Worm (Caenorhabditis elegans) whole organism, L2 larva: ENCODE results near the gene ubh-4.
A peak's percentile ranks its signal among the peaks of the same experiment; 100 is the strongest.

Source experiments
- C34F6.9 ChIP-seq: fragments of 150-350 bp; optimal IDR thresholded peaks from 2 replicates; lab custom pipeline; 2014; ENCODE audit warnings: missing biosample characterization, missing genetic modification characterization
- F13H6.1 ChIP-seq: sonication (generic microtip); optimal IDR thresholded peaks from 2 replicates; lab custom pipeline; 2016; ENCODE audit warnings: missing genetic modification characterization, missing compliant biosample characterization
- R02D3.7 ChIP-seq: fragments of 150-350 bp; optimal IDR thresholded peaks from 2 replicates; lab custom pipeline; 2014; ENCODE audit warnings: missing biosample characterization, missing genetic modification characterization
- Y55F3AM.14 ChIP-seq: fragments of 200-800 bp; sonication (Bioruptor generic); optimal IDR thresholded peaks from 2 replicates; lab custom pipeline; 2018; ENCODE audit warnings: mild to moderate bottlenecking, missing genetic modification characterization, missing compliant biosample characterization
- alr-1 ChIP-seq: fragments of 150-350 bp; optimal IDR thresholded peaks from 2 replicates; lab custom pipeline; 2014; ENCODE audit warnings: missing biosample characterization, missing genetic modification characterization
- ama-1 ChIP-seq: fragments of 150-350 bp; optimal IDR thresholded peaks from 2 replicates; lab custom pipeline; 2018; ENCODE audit warnings: inconsistent platforms
- blmp-1 ChIP-seq: sonication (generic microtip); optimal IDR thresholded peaks from 2 replicates; lab custom pipeline; 2017; ENCODE audit warnings: missing genetic modification characterization, mild to moderate bottlenecking, missing compliant biosample characterization, antibody characterized with exemption, moderate library complexity; ENCODE audit not compliant: insufficient read depth
- ceh-16 ChIP-seq: fragments of 150-350 bp; optimal IDR thresholded peaks from 2 replicates; lab custom pipeline; 2014; ENCODE audit warnings: missing biosample characterization, missing genetic modification characterization
- ceh-82 ChIP-seq: fragments of 150-350 bp; optimal IDR thresholded peaks from 2 replicates; lab custom pipeline; 2014; ENCODE audit warnings: missing biosample characterization, missing genetic modification characterization
- dmd-4 ChIP-seq: sonication (generic microtip); optimal IDR thresholded peaks from 2 replicates; lab custom pipeline; 2017; ENCODE audit warnings: missing biosample characterization, missing genetic modification characterization
- egl-27 ChIP-seq: sonication (generic microtip); optimal IDR thresholded peaks from 3 replicates; lab custom pipeline; 2017; ENCODE audit warnings: missing biosample characterization, missing genetic modification reagents, missing genetic modification characterization
- elt-1 ChIP-seq: fragments of 150-350 bp; optimal IDR thresholded peaks from 2 replicates; lab custom pipeline; 2014; ENCODE audit warnings: missing biosample characterization, missing genetic modification characterization
- elt-3 ChIP-seq: sonication (generic microtip); optimal IDR thresholded peaks from 2 replicates; lab custom pipeline; 2017; ENCODE audit warnings: missing biosample characterization, missing genetic modification characterization
- fos-1 ChIP-seq: fragments of 150-350 bp; optimal IDR thresholded peaks from 2 replicates; lab custom pipeline; 2014; ENCODE audit warnings: missing biosample characterization, missing genetic modification characterization
- gmeb-1 ChIP-seq: fragments of 150-350 bp; optimal IDR thresholded peaks from 2 replicates; lab custom pipeline; 2014; ENCODE audit warnings: missing biosample characterization, missing genetic modification characterization
- lin-11 ChIP-seq: fragments of 150-350 bp; sonication (generic microtip); optimal IDR thresholded peaks from 2 replicates; lab custom pipeline; 2014; ENCODE audit warnings: missing biosample characterization, missing genetic modification characterization, inconsistent platforms, mixed read lengths
- lin-13 ChIP-seq: fragments of 150-350 bp; optimal IDR thresholded peaks from 2 replicates; lab custom pipeline; 2014; ENCODE audit warnings: missing biosample characterization, missing genetic modification reagents, missing genetic modification characterization
- lin-39 ChIP-seq: fragments of 150-350 bp; optimal IDR thresholded peaks from 2 replicates; lab custom pipeline; 2014; ENCODE audit warnings: missing biosample characterization, missing genetic modification reagents, missing genetic modification characterization
- lsy-2 ChIP-seq, 2 experiments: fragments of 150-350 bp in 1 of 2; sonication (generic microtip) in 1 of 2; optimal IDR thresholded peaks; 2 replicates each; lab custom pipeline; 2014 to 2017; ENCODE audit warnings: missing biosample characterization in 2 of 2, missing genetic modification characterization in 2 of 2
- mab-5 ChIP-seq: fragments of 150-350 bp; optimal IDR thresholded peaks from 2 replicates; lab custom pipeline; 2014; ENCODE audit warnings: missing biosample characterization, missing genetic modification characterization
- mdl-1 ChIP-seq, 2 experiments: fragments of 150-350 bp in 1 of 2; sonication (generic microtip) in 1 of 2; optimal IDR thresholded peaks; 2 replicates each; lab custom pipeline; 2017; ENCODE audit warnings: missing biosample characterization in 2 of 2, missing genetic modification characterization in 2 of 2
- nhr-10 ChIP-seq: sonication (generic microtip); optimal IDR thresholded peaks from 2 replicates; lab custom pipeline; 2017; ENCODE audit warnings: missing biosample characterization, missing genetic modification characterization
- nhr-11 ChIP-seq: fragments of 150-350 bp; optimal IDR thresholded peaks from 2 replicates; lab custom pipeline; 2014; ENCODE audit warnings: missing biosample characterization, missing genetic modification characterization
- nhr-129 ChIP-seq: fragments of 150-350 bp; optimal IDR thresholded peaks from 2 replicates; lab custom pipeline; 2014; ENCODE audit warnings: missing biosample characterization, missing genetic modification characterization
- nhr-21 ChIP-seq: fragments of 150-350 bp; optimal IDR thresholded peaks from 2 replicates; lab custom pipeline; 2014; ENCODE audit warnings: missing biosample characterization, missing genetic modification characterization
- nhr-237 ChIP-seq: fragments of 150-350 bp; optimal IDR thresholded peaks from 2 replicates; lab custom pipeline; 2014; ENCODE audit warnings: missing biosample characterization, missing genetic modification characterization
- nhr-25 ChIP-seq: fragments of 150-350 bp; sonication (generic microtip); optimal IDR thresholded peaks from 3 replicates; lab custom pipeline; 2014; ENCODE audit warnings: missing biosample characterization, missing genetic modification characterization
- peb-1 ChIP-seq: fragments of 150-350 bp; optimal IDR thresholded peaks from 2 replicates; lab custom pipeline; 2014; ENCODE audit warnings: missing biosample characterization, missing genetic modification characterization
- sem-4 ChIP-seq: fragments of 150-350 bp; optimal IDR thresholded peaks from 2 replicates; lab custom pipeline; 2014; ENCODE audit warnings: missing biosample characterization, missing genetic modification reagents, missing genetic modification characterization
- skn-1 ChIP-seq: sonication (generic microtip); optimal IDR thresholded peaks from 2 replicates; lab custom pipeline; 2017; ENCODE audit warnings: missing biosample characterization, missing genetic modification characterization
- sma-3 ChIP-seq: sonication (generic microtip); optimal IDR thresholded peaks from 2 replicates; lab custom pipeline; 2016; ENCODE audit warnings: missing genetic modification reagents, missing genetic modification characterization, missing compliant biosample characterization
- snpc-4 ChIP-seq: fragments of 150-350 bp; optimal IDR thresholded peaks from 2 replicates; lab custom pipeline; 2014; ENCODE audit warnings: missing biosample characterization, missing genetic modification characterization
- unc-39 ChIP-seq: fragments of 150-350 bp; optimal IDR thresholded peaks from 2 replicates; lab custom pipeline; 2014; ENCODE audit warnings: missing biosample characterization, missing genetic modification characterization
- unc-55 ChIP-seq: fragments of 150-350 bp; sonication (generic microtip); optimal IDR thresholded peaks from 3 replicates; lab custom pipeline; 2014; ENCODE audit warnings: missing biosample characterization, missing genetic modification reagents, missing genetic modification characterization
- unc-62 ChIP-seq: fragments of 150-350 bp; optimal IDR thresholded peaks from 2 replicates; lab custom pipeline; 2014; ENCODE audit warnings: missing biosample characterization, missing genetic modification reagents, missing genetic modification characterization
- ztf-4 ChIP-seq: fragments of 150-350 bp; optimal IDR thresholded peaks from 2 replicates; lab custom pipeline; 2014; ENCODE audit warnings: missing biosample characterization, missing genetic modification characterization

Gene ubh-4

DNA sequence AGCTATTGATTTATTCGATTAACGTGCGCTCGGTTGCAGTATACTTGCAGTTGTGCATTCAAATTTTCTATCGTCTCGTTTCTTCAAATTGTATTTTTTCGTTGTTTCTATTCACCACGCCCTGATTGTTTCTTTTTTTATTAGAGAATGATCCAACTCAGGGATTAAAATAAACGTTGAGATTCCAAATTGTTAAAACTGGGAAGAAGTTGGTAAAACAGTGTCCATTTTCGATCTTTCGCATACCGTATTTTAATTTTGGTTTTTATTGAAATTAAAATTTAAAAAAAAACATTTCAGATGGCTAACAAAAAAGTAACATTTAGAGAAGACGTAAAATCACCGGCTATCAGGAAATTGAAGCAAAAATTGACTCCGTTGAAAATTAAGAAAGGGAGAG, 7.9 kb upstream of the ubh-4 start, which contains the start of gene apn-1:
Gene apn-1 (plus strand): TSS at position 301 of the 400 bp plus-strand sequence.
- no peak for TF ChIP-seq lin-11 (tag; lab: Kevin White, UChicago)
- no peak for TF ChIP-seq ceh-16
- no peak for TF ChIP-seq unc-39 (tag; lab: Kevin White, UChicago)
- no peak for TF ChIP-seq elt-3 (tag; lab: Kevin White, UChicago)
- no peak for TF ChIP-seq mdl-1 (tag; optimal IDR thresholded peaks at IDR 0.05; lab: Kevin White, UChicago)
- TF ChIP-seq fos-1 (tag; lab: Kevin White, UChicago) = no peak
- TF ChIP-seq lsy-2 (tag; optimal IDR thresholded peaks at IDR 0.05; lab: Kevin White, UChicago) = no peak
- TF ChIP-seq sem-4 (tag; lab: Kevin White, UChicago) = no peak
- no peak for TF ChIP-seq blmp-1 (tag; lab: Kevin White, UChicago)
- no peak for TF ChIP-seq R02D3.7 (tag; lab: Kevin White, UChicago)
- no peak for TF ChIP-seq ceh-82 (tag; lab: Kevin White, UChicago)
- TF ChIP-seq unc-55 (GFP tag; lab: Kevin White, UChicago) = no peak
- no peak for TF ChIP-seq lin-39
- TF ChIP-seq Y55F3AM.14 (GFP tag; lab: Kevin White, UChicago) = no peak
- TF ChIP-seq C34F6.9 (tag; lab: Kevin White, UChicago) = no peak
- TF ChIP-seq elt-1 (tag; lab: Kevin White, UChicago) = no peak

DNA sequence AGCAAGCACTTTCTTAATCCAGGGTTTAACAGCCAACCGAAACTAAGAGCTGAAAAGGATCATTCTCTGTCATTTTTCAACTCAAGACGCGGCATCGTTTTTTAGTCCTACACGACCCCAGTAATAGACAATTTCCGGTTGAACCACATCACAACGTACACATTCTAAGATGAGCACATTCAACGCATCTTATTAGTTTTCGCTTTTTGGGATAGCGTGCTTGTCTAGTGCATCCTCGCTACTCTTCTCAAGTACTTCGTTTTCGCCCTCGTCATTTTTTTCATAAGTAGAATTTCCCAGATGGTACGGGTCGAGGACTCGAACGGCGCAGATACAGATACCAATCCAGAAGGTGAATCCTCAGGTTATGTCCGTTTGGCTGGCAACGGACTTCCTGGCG, 2.9 kb upstream of the ubh-4 start, which contains the start of gene T05H10.1:
Gene T05H10.1 (plus strand): TSS at position 301 of the 400 bp plus-strand sequence.
- TF ChIP-seq gmeb-1 (no peak), nhr-11 (tag; lab: Kevin White, UChicago) (no peak), mab-5 (tag; lab: Kevin White, UChicago) (no peak)

DNA sequence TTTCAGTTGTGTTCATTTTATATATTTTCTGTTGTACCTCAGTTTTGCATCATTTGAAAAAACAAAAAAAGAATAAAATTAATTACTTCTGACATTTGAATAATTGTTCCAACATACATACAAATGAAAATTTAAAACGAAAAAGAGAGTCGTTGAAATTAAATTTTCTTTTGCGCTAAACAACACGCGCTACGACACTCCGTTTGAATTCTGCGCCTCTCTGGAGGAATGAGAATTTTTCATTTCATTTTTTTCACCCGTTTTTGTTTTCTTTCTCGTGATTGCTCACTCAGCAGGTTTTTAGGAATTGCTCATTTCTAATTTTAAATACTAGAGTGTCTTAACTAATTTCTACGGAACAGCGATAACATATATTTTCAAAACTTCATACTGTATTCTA, 2.2 kb upstream of the ubh-4 start:
- TF ChIP-seq nhr-11 (tag; lab: Kevin White, UChicago) = no peak
- TF ChIP-seq fos-1 (tag; lab: Kevin White, UChicago) = no peak
- peak; percentile 38 for TF ChIP-seq nhr-129 (tag; lab: Kevin White, UChicago)
- peak; percentile 34 for TF ChIP-seq lin-13 (GFP tag; lab: Kevin White, UChicago)
- TF ChIP-seq unc-55 (GFP tag; lab: Kevin White, UChicago) = peak; percentile 67
- no peak for TF ChIP-seq elt-1 (tag; lab: Kevin White, UChicago)
- no peak for TF ChIP-seq nhr-10 (tag; lab: Kevin White, UChicago)
- no peak for TF ChIP-seq ama-1
- TF ChIP-seq lsy-2 (tag; optimal IDR thresholded peaks at IDR 0.05; lab: Kevin White, UChicago) = peak in 1 of 2 experiments; percentile 69
- TF ChIP-seq C34F6.9 (tag; lab: Kevin White, UChicago) = peak; percentile 66
- TF ChIP-seq unc-39 (tag; lab: Kevin White, UChicago) = no peak

DNA sequence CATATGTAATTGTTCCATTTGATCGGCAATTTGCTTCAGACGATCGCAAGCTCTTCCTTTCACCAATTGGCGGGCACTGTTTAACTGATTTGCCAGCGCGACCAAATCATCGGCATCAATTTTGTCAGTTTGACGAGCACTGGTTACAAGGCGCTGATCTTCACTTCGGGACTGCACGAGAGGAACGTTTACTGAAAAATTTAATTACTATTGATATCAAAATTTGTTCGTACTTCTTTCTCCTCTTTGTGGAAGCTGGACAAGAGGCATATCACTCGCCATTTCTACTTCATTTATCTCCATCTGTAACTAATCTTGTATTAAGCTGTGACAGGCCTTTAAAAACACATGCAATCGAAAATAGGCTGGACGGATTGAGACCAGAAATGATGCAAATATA, 1.5 kb downstream of the ubh-4 start, which contains the start of gene C08B11.9:
Gene C08B11.9 (minus strand): TSS at position 307 of the 400 bp plus-strand sequence.
- TF ChIP-seq nhr-10 (tag; lab: Kevin White, UChicago) (no peak), lin-39 (no peak), egl-27 (no peak), nhr-25 (tag; lab: Kevin White, UChicago) (no peak), skn-1 (no peak), ztf-4 (tag; lab: Kevin White, UChicago) (no peak), snpc-4 (tag; lab: Kevin White, UChicago) (no peak)

DNA sequence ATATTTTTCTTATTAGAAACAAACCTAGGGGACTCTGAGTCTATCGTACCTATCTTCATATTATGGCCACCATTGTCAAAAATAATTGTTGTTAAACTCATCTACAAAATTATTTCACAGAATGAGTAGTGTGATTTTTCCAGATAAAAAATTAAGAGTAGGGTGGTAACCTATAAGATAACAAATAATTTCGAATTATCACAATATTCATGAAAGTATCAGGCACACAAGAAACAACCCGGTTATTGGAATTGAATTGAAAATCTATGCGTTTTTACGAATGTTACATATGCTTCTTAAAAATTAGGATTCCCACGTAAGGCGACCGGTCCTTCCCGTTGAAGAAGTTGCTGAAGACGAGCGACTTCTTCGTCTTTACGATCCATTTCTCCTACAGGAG, 2.2 kb downstream of the ubh-4 start, which contains the start of gene arp-6:
Gene arp-6 (minus strand): TSS at position 101 of the 400 bp plus-strand sequence.
- TF ChIP-seq nhr-237 (tag; lab: Kevin White, UChicago) (no peak), F13H6.1 (tag; lab: Kevin White, UChicago) (no peak), alr-1 (tag; lab: Kevin White, UChicago) (no peak), R02D3.7 (tag; lab: Kevin White, UChicago) (no peak), lin-13 (GFP tag; lab: Kevin White, UChicago) (no peak), Y55F3AM.14 (GFP tag; lab: Kevin White, UChicago) (no peak), gmeb-1 (no peak), lin-11 (tag; lab: Kevin White, UChicago) (no peak), dmd-4 (tag; lab: Kevin White, UChicago) (no peak), unc-62 (GFP tag; lab: Kevin White, UChicago) (no peak), ceh-16 (no peak), sma-3 (GFP tag; lab: Kevin White, UChicago) (no peak), nhr-129 (tag; lab: Kevin White, UChicago) (no peak), nhr-10 (tag; lab: Kevin White, UChicago) (no peak), peb-1 (tag; lab: Kevin White, UChicago) (no peak), unc-39 (tag; lab: Kevin White, UChicago) (no peak), nhr-21 (tag; lab: Kevin White, UChicago) (no peak), mab-5 (tag; lab: Kevin White, UChicago) (no peak)
